Worm (Caenorhabditis elegans): ENCODE data around the gene istr-1.
A peak's percentile ranks its signal among the peaks of the same experiment; 100 is the strongest.

ce11 chrV:12697364-12697901, at the start of gene istr-1:
- TF ChIP-seq pha-4 (tag; optimal IDR thresholded peaks at IDR 0.05): peak; percentile 36
- TF ChIP-seq nhr-28 (tag; optimal IDR thresholded peaks at IDR 0.05): no peak
- TF ChIP-seq lsy-12 (tag; optimal IDR thresholded peaks at IDR 0.05): no peak
- no peak for TF ChIP-seq lin-39 (tag; optimal IDR thresholded peaks at IDR 0.05)
- no peak for TF ChIP-seq nhr-11 (tag; optimal IDR thresholded peaks at IDR 0.05)
- no peak for TF ChIP-seq unc-39 (tag; optimal IDR thresholded peaks at IDR 0.05)
- TF ChIP-seq jun-1 (tag; optimal IDR thresholded peaks at IDR 0.05): peak; percentile 16
- TF ChIP-seq elt-2 (tag; optimal IDR thresholded peaks at IDR 0.05): no peak
- TF ChIP-seq unc-62 (GFP tag; optimal IDR thresholded peaks at IDR 0.05): no peak
- TF ChIP-seq nhr-237 (tag; optimal IDR thresholded peaks at IDR 0.05): no peak
